Fruit fly (Drosophila melanogaster): ENCODE measurements around the gene CG32547.
A peak's percentile ranks its signal among the peaks of the same experiment; 100 is the strongest.

The CG32547 gene

DNA sequence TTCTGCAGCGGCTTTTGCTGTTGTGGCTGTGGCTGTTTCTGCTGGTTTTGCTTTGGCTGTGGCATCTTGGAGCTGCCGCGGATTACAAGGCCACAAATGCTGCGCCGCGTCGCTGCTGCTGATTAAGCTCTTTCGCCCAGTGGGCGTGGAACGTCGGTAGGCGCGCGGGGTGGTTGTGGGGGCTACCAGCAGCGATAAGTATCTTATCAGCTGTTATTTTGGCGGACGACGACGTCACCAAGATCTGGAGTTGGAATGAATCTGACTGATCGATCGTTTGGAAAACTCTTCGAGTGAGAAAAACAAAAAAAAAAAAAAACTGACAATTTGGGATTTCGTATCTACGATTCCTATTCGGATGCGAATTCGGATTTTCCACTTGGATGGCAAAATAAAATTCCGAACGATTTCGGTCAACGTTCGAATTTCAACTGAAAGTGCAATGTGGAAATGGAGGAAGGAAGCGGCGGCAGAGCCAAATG lies 75.1 kb downstream of the CG32547 start (continued):
- TF ChIP-seq Atf3 (GFP tag; optimal IDR thresholded peaks at IDR 0.05), result no peak
- TF ChIP-seq tx (GFP tag; optimal IDR thresholded peaks at IDR 0.05), result no peak
- no peak for TF ChIP-seq CG4730 (GFP tag; IDR thresholded peaks at IDR 0.05)
- TF ChIP-seq CG7987 (GFP tag; optimal IDR thresholded peaks at IDR 0.05), result no peak
- TF ChIP-seq wek (GFP tag; optimal IDR thresholded peaks at IDR 0.05), result no peak
- TF ChIP-seq HmgZ (tag; optimal IDR thresholded peaks at IDR 0.05), result no peak
- peak; percentile 81 for TF ChIP-seq grn (GFP tag; optimal IDR thresholded peaks at IDR 0.05)
- no peak for TF ChIP-seq Vsx1 (GFP tag; optimal IDR thresholded peaks at IDR 0.05)
- TF ChIP-seq CG8089 (GFP tag; optimal IDR thresholded peaks at IDR 0.05), result no peak
- TF ChIP-seq CG3281 (GFP tag; optimal IDR thresholded peaks at IDR 0.05), result no peak
- TF ChIP-seq so (GFP tag; IDR thresholded peaks at IDR 0.05), result no peak
- no peak for TF ChIP-seq pan (optimal IDR thresholded peaks at IDR 0.05)
- no peak for TF ChIP-seq pan (GFP tag; optimal IDR thresholded peaks at IDR 0.05 in 1 of 2, IDR thresholded peaks at IDR 0.05 in 1 of 2)
- no peak for TF ChIP-seq pb (GFP tag; optimal IDR thresholded peaks at IDR 0.05)
- TF ChIP-seq bab2 (GFP tag; optimal IDR thresholded peaks at IDR 0.05), result no peak
- no peak for TF ChIP-seq CG10979 (tag; optimal IDR thresholded peaks at IDR 0.05)
- no peak for TF ChIP-seq CG43689 (GFP tag; IDR thresholded peaks at IDR 0.05)
- no peak for TF ChIP-seq fd96Cb (tag; optimal IDR thresholded peaks at IDR 0.05)
- no peak for TF ChIP-seq Bgb (GFP tag; IDR thresholded peaks at IDR 0.05; ENCODE audit: partially characterized antibody)
- TF ChIP-seq CG8765 (GFP tag; IDR thresholded peaks at IDR 0.05), result no peak
- no peak for TF ChIP-seq CG17359 (tag; optimal IDR thresholded peaks at IDR 0.05)
- no peak for TF ChIP-seq CG2712 (tag; optimal IDR thresholded peaks at IDR 0.05)
- TF ChIP-seq Deaf1 (tag; optimal IDR thresholded peaks at IDR 0.05), result peak; percentile 17
- TF ChIP-seq Nf-YB (GFP tag; optimal IDR thresholded peaks at IDR 0.05), result no peak
- no peak for TF ChIP-seq chif (GFP tag; optimal IDR thresholded peaks at IDR 0.05)
- TF ChIP-seq CG33213 (GFP tag; optimal IDR thresholded peaks at IDR 0.05), result no peak
- TF ChIP-seq zen (tag; optimal IDR thresholded peaks at IDR 0.05), result no peak
- no peak for TF ChIP-seq Max (GFP tag; optimal IDR thresholded peaks at IDR 0.05)
- no peak for TF ChIP-seq org-1 (GFP tag; optimal IDR thresholded peaks at IDR 0.05)
- peak; percentile 12; the same call in 1 of the 2 replicates for TF ChIP-seq stc (GFP tag; IDR thresholded peaks at IDR 0.05)
- TF ChIP-seq CG18619 (GFP tag; optimal IDR thresholded peaks at IDR 0.05), result no peak
- no peak for TF ChIP-seq lab (GFP tag; optimal IDR thresholded peaks at IDR 0.05)
- no peak for TF ChIP-seq vnd (GFP tag; IDR thresholded peaks at IDR 0.05; ENCODE audit: partially characterized antibody)
- no peak for TF ChIP-seq slp2 (GFP tag; optimal IDR thresholded peaks at IDR 0.05)
- TF ChIP-seq lola (GFP tag; optimal IDR thresholded peaks at IDR 0.05), result no peak
- no peak for TF ChIP-seq CG15601 (tag; optimal IDR thresholded peaks at IDR 0.05)
- no peak for TF ChIP-seq gsb (GFP tag; IDR thresholded peaks at IDR 0.05)
- no peak for TF ChIP-seq tup (GFP tag; optimal IDR thresholded peaks at IDR 0.05)
- no peak for TF ChIP-seq CG17568 (GFP tag; optimal IDR thresholded peaks at IDR 0.05)
- 0 out of 4 replicates have a peak, but pooled peaks have one; percentile 79 for TF ChIP-seq chinmo (GFP tag; IDR thresholded peaks at IDR 0.05; ENCODE audit: partially characterized antibody)
- TF ChIP-seq Adf1 (GFP tag; IDR thresholded peaks at IDR 0.05), result peak; percentile 80; the same call in 1 of the 2 replicates
- no peak for TF ChIP-seq CG9876 (GFP tag; optimal IDR thresholded peaks at IDR 0.05)
- TF ChIP-seq nerfin-2 (GFP tag; IDR thresholded peaks at IDR 0.05; ENCODE audit: partially characterized antibody), result no peak
- no peak for TF ChIP-seq CG7357 (GFP tag; IDR thresholded peaks at IDR 0.05)
- TF ChIP-seq exex (tag; optimal IDR thresholded peaks at IDR 0.05), result no peak
- no peak for TF ChIP-seq CG7372 (GFP tag; IDR thresholded peaks at IDR 0.05)
- no peak for TF ChIP-seq ro (GFP tag; IDR thresholded peaks at IDR 0.05)
- TF ChIP-seq MTF-1 (GFP tag; optimal IDR thresholded peaks at IDR 0.05; ENCODE audit: borderline replicate concordance), result no peak
- no peak for TF ChIP-seq CG15696 (tag; optimal IDR thresholded peaks at IDR 0.05)
- no peak for TF ChIP-seq knrl (GFP tag; IDR thresholded peaks at IDR 0.05; ENCODE audit: partially characterized antibody)

All from whole organism, embryonic.